Worm (Caenorhabditis elegans) whole organism, early embryonic: ENCODE data around the gene wdr-48.

Source experiments
- B0310.2 ChIP-seq: sonication (generic microtip); optimal IDR thresholded peaks from 2 replicates; lab custom pipeline; 2016; ENCODE audit warnings: mild to moderate bottlenecking, missing genetic modification characterization, missing compliant biosample characterization
- F13C5.2 ChIP-seq: sonication (generic microtip); optimal IDR thresholded peaks from 2 replicates; lab custom pipeline; 2017; ENCODE audit warnings: mild to moderate bottlenecking, missing genetic modification characterization, inconsistent platforms, missing compliant biosample characterization
- aly-1 ChIP-seq: sonication (generic microtip); optimal IDR thresholded peaks from 2 replicates; lab custom pipeline; 2016; ENCODE audit warnings: missing genetic modification characterization, missing compliant biosample characterization
- ama-1 ChIP-seq: fragments of 150-350 bp; optimal IDR thresholded peaks from 2 replicates; lab custom pipeline; 2014
- ceh-13 ChIP-seq: fragments of 200-800 bp; sonication (Bioruptor generic); optimal IDR thresholded peaks from 2 replicates; lab custom pipeline; 2018; ENCODE audit warnings: mild to moderate bottlenecking, missing genetic modification characterization, missing compliant biosample characterization
- ceh-36 ChIP-seq: sonication (generic microtip); optimal IDR thresholded peaks from 2 replicates; lab custom pipeline; 2016; ENCODE audit warnings: missing genetic modification characterization, inconsistent platforms, missing compliant biosample characterization
- ets-7 ChIP-seq: sonication (generic microtip); optimal IDR thresholded peaks from 2 replicates; lab custom pipeline; 2016; ENCODE audit warnings: missing genotype, missing genetic modification characterization, missing compliant biosample characterization
- flt-1 ChIP-seq: fragments of 200-800 bp; sonication (Bioruptor generic); IDR thresholded peaks from 2 replicates; pipeline ENCODE4 v1.3.6; 2022; ENCODE audit warnings: missing genetic modification characterization, missing compliant biosample characterization
- hmbx-1 ChIP-seq: sonication (generic microtip); optimal IDR thresholded peaks from 2 replicates; lab custom pipeline; 2016; ENCODE audit warnings: mild to moderate bottlenecking, missing genetic modification characterization, missing compliant biosample characterization
- hmg-4 ChIP-seq: fragments of 200-800 bp; sonication (Bioruptor generic); optimal IDR thresholded peaks from 2 replicates; lab custom pipeline; 2018; ENCODE audit warnings: mild to moderate bottlenecking, missing genetic modification characterization, missing compliant biosample characterization
- hnd-1 ChIP-seq: sonication (generic microtip); optimal IDR thresholded peaks from 2 replicates; lab custom pipeline; 2016; ENCODE audit warnings: missing genetic modification characterization, missing compliant biosample characterization
- pes-1 ChIP-seq: fragments of 200-800 bp; sonication (Bioruptor generic); IDR thresholded peaks from 2 replicates; pipeline ENCODE4 v1.3.6; 2022; ENCODE audit warnings: missing genetic modification reagents, missing genetic modification characterization, missing compliant biosample characterization
- scrt-1 ChIP-seq: fragments of 200-800 bp; sonication (Bioruptor generic); IDR thresholded peaks from 2 replicates; pipeline ENCODE4 v1.3.6; 2022; ENCODE audit warnings: missing genetic modification characterization, missing compliant biosample characterization
- sea-1 ChIP-seq: fragments of 200-800 bp; sonication (Bioruptor generic); conservative IDR thresholded peaks from 2 replicates; pipeline ENCODE4 v1.3.6; 2022; ENCODE audit warnings: missing genetic modification characterization, missing compliant biosample characterization
- tbx-11 ChIP-seq: fragments of 200-800 bp; sonication (Bioruptor generic); IDR thresholded peaks from 2 replicates; pipeline ENCODE4 v1.3.6; 2022; ENCODE audit warnings: missing genetic modification characterization, missing compliant biosample characterization
- tbx-37 ChIP-seq: fragments of 200-800 bp; sonication (Bioruptor generic); conservative IDR thresholded peaks from 2 replicates; pipeline ENCODE4 v1.3.6; 2022; ENCODE audit warnings: missing genetic modification reagents, missing genetic modification characterization, missing compliant biosample characterization
- tra-4 ChIP-seq: sonication (generic microtip); optimal IDR thresholded peaks from 2 replicates; lab custom pipeline; 2017; ENCODE audit warnings: missing genetic modification characterization, missing compliant biosample characterization

Gene wdr-48

DNA sequence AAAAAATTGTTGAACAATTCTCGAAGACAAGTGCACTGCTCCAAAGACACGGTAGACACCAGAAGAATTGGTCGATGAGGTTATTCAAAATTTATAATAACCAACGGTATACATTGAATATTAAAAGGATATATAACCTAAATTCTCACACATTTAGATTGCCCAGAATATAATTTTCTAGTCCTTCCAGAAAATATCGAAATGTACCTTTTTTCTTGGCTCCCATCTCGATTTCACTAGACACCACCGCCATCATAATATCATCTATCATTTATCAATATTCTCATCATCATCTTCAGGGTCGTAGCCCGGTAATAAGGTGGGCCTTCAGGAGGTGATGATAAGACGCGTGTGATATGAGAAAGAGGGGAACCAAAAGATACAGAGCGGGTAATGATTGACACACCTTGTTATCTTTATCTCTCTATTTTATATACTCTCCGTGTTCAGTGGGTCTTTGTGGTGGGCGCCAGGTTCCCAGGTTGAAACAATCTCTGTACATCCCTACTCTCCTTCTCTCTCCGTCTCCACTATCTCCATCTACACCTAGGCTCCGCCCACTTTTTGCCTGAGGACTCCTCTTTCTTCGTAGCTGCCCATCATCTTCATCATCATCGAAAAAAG lies 21.6 kb downstream of the wdr-48 start, which contains the start of gene mab-21:
Gene mab-21 (plus strand): TSS at position 615 of the 624 bp plus-strand sequence.
- no peak for TF ChIP-seq scrt-1 (GFP tag; lab: Robert Waterston, UW)
- no peak for TF ChIP-seq ceh-36 (tag; lab: Kevin White, UChicago)
- TF ChIP-seq sea-1 (GFP tag; lab: Robert Waterston, UW), result no peak

DNA sequence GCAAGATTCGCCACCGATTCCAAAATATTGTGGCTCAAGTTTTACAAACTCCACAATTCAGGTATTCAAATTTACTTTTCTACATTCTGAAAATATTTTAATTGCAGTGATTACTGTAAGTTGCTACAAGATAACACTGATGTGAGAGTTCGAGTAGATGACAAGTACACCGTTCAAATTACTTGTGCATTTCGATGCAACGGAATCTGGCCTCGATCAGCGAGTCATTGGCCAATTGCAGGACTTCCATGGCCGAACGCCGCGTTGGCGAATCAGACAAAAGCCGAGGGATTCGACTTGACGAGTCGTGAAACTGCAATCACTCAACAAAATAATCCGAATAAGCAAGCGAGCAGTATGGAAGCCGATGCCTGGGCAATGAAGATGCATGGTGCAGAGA lies 22.6 kb downstream of the wdr-48 start:
- TF ChIP-seq pes-1, result no peak
- no peak for TF ChIP-seq tbx-37
- TF ChIP-seq hmbx-1 (tag; lab: Kevin White, UChicago), result no peak
- TF ChIP-seq ama-1 (lab: Kevin White, UChicago), result no peak

- TF ChIP-seq tbx-37, result no peak
- TF ChIP-seq scrt-1 (GFP tag; lab: Robert Waterston, UW), result no peak
- TF ChIP-seq ets-7 (tag; lab: Kevin White, UChicago), result no peak
- no peak for TF ChIP-seq pes-1
- no peak for TF ChIP-seq flt-1 (GFP tag; lab: Robert Waterston, UW)
- no peak for TF ChIP-seq hnd-1 (tag; lab: Kevin White, UChicago)
- no peak for TF ChIP-seq B0310.2 (tag; lab: Kevin White, UChicago)
- no peak for TF ChIP-seq hmbx-1 (tag; lab: Kevin White, UChicago)
- no peak for TF ChIP-seq tbx-11 (GFP tag; lab: Robert Waterston, UW)
- no peak for TF ChIP-seq aly-1 (tag; lab: Kevin White, UChicago)
- no peak for TF ChIP-seq ceh-13 (GFP tag; lab: Kevin White, UChicago)
- no peak for TF ChIP-seq ceh-36 (tag; lab: Kevin White, UChicago)
Measured at ce11 chrIII:4603837-4604236, 25.2 kb downstream of the wdr-48 start.

ce11 chrIII:4612334-4612953 lies 33.8 kb downstream of the wdr-48 start, which contains the start of gene sel-2:
Gene sel-2, minus strand, starts transcription at chrIII:4612384.
- no peak for TF ChIP-seq scrt-1 (GFP tag; lab: Robert Waterston, UW)
- TF ChIP-seq sea-1 (GFP tag; lab: Robert Waterston, UW), result no peak
- no peak for TF ChIP-seq tbx-11 (GFP tag; lab: Robert Waterston, UW)
- no peak for TF ChIP-seq tra-4 (tag; lab: Kevin White, UChicago)
- TF ChIP-seq ets-7 (tag; lab: Kevin White, UChicago), result no peak
- TF ChIP-seq ceh-36 (tag; lab: Kevin White, UChicago), result no peak
- TF ChIP-seq B0310.2 (tag; lab: Kevin White, UChicago), result no peak
- no peak for TF ChIP-seq hmg-4 (GFP tag; lab: Kevin White, UChicago)
- no peak for TF ChIP-seq aly-1 (tag; lab: Kevin White, UChicago)
- no peak for TF ChIP-seq ama-1 (lab: Kevin White, UChicago)
- no peak for TF ChIP-seq hnd-1 (tag; lab: Kevin White, UChicago)
- TF ChIP-seq ceh-13 (GFP tag; lab: Kevin White, UChicago), result no peak
- TF ChIP-seq F13C5.2 (tag; lab: Kevin White, UChicago), result no peak
- TF ChIP-seq hmbx-1 (tag; lab: Kevin White, UChicago), result no peak
- TF ChIP-seq tbx-37, result no peak
- no peak for TF ChIP-seq flt-1 (GFP tag; lab: Robert Waterston, UW)
- TF ChIP-seq pes-1, result no peak

- no peak for TF ChIP-seq B0310.2 (tag; lab: Kevin White, UChicago)
- no peak for TF ChIP-seq hmbx-1 (tag; lab: Kevin White, UChicago)
- TF ChIP-seq aly-1 (tag; lab: Kevin White, UChicago), result no peak
- TF ChIP-seq tbx-11 (GFP tag; lab: Robert Waterston, UW), result no peak
- TF ChIP-seq ets-7 (tag; lab: Kevin White, UChicago), result no peak
- TF ChIP-seq hnd-1 (tag; lab: Kevin White, UChicago), result no peak
- no peak for TF ChIP-seq tra-4 (tag; lab: Kevin White, UChicago)
- TF ChIP-seq sea-1 (GFP tag; lab: Robert Waterston, UW), result no peak
- TF ChIP-seq F13C5.2 (tag; lab: Kevin White, UChicago), result no peak
- no peak for TF ChIP-seq ceh-13 (GFP tag; lab: Kevin White, UChicago)
- no peak for TF ChIP-seq scrt-1 (GFP tag; lab: Robert Waterston, UW)
- TF ChIP-seq ama-1 (lab: Kevin White, UChicago), result no peak
- TF ChIP-seq tbx-37, result no peak
- no peak for TF ChIP-seq hmg-4 (GFP tag; lab: Kevin White, UChicago)
- no peak for TF ChIP-seq pes-1
- no peak for TF ChIP-seq flt-1 (GFP tag; lab: Robert Waterston, UW)
- no peak for TF ChIP-seq ceh-36 (tag; lab: Kevin White, UChicago)
Measured at ce11 chrIII:4616071-4616571, 37.5 kb downstream of the wdr-48 start, which contains the start of gene lips-3. Gene lips-3, plus strand, starts transcription at chrIII:4616528.

ce11 chrIII:4622375-4623130 lies 43.9 kb downstream of the wdr-48 start, which contains the start of gene lron-5:
Gene lron-5, plus strand, starts transcription at chrIII:4623029.
- TF ChIP-seq B0310.2 (tag; lab: Kevin White, UChicago) (no peak), ceh-13 (GFP tag; lab: Kevin White, UChicago) (no peak), pes-1 (no peak), hmbx-1 (tag; lab: Kevin White, UChicago) (no peak), hnd-1 (tag; lab: Kevin White, UChicago) (no peak), tbx-37 (no peak), F13C5.2 (tag; lab: Kevin White, UChicago) (no peak), flt-1 (GFP tag; lab: Robert Waterston, UW) (no peak), scrt-1 (GFP tag; lab: Robert Waterston, UW) (no peak), sea-1 (GFP tag; lab: Robert Waterston, UW) (no peak), ets-7 (tag; lab: Kevin White, UChicago) (no peak), ama-1 (lab: Kevin White, UChicago) (no peak), aly-1 (tag; lab: Kevin White, UChicago) (no peak), hmg-4 (GFP tag; lab: Kevin White, UChicago) (no peak), tra-4 (tag; lab: Kevin White, UChicago) (no peak), tbx-11 (GFP tag; lab: Robert Waterston, UW) (no peak), ceh-36 (tag; lab: Kevin White, UChicago) (no peak)
